Worm (Caenorhabditis elegans) whole organism, L4/young adult: Measurements from ENCODE around the gene F58H1.8.

Source experiments
- W03F9.2 ChIP-seq: fragments of 150-350 bp; optimal IDR thresholded peaks from 2 replicates; lab custom pipeline; 2014; ENCODE audit warnings: missing biosample characterization, missing genetic modification characterization
- dao-5 ChIP-seq: sonication (generic microtip); optimal IDR thresholded peaks from 2 replicates; lab custom pipeline; 2016; ENCODE audit warnings: missing genotype, missing genetic modification characterization, moderate library complexity, missing compliant biosample characterization

- TF ChIP-seq W03F9.2 (tag; lab: Kevin White, UChicago) (no peak), dao-5 (no peak)
These were observed 6.7 kb downstream of the F58H1.8 start for ce11 chrV:11941664-11942063.
